Fruit fly (Drosophila melanogaster) whole organism, embryonic: Measurements from ENCODE around the gene CG10232.

Source experiments
- Bdp1 ChIP-seq: fragments of 200-800 bp; sonication (Bioruptor generic); optimal IDR thresholded peaks from 3 replicates; lab custom pipeline; 2016; ENCODE audit warnings: missing biosample characterization, missing genetic modification characterization
- lola ChIP-seq, 3 experiments: fragments of >200 bp in 2 of 3; fragments of 200-800 bp in 1 of 3; sonication (Bioruptor generic) in 1 of 3; optimal IDR thresholded peaks; 2 replicates each; lab custom pipeline; 2017 to 2019; ENCODE audit warnings: missing biosample characterization in 3 of 3, missing genetic modification characterization in 3 of 3, mild to moderate bottlenecking in 1 of 3, moderate library complexity in 1 of 3
- vfl ChIP-seq: fragments of 200-800 bp; sonication (Bioruptor generic); optimal IDR thresholded peaks from 2 replicates; lab custom pipeline; 2016; ENCODE audit warnings: missing biosample characterization, missing genetic modification characterization
- yki ChIP-seq: fragments of >200 bp; optimal IDR thresholded peaks from 3 replicates; lab custom pipeline; 2018

DNA sequence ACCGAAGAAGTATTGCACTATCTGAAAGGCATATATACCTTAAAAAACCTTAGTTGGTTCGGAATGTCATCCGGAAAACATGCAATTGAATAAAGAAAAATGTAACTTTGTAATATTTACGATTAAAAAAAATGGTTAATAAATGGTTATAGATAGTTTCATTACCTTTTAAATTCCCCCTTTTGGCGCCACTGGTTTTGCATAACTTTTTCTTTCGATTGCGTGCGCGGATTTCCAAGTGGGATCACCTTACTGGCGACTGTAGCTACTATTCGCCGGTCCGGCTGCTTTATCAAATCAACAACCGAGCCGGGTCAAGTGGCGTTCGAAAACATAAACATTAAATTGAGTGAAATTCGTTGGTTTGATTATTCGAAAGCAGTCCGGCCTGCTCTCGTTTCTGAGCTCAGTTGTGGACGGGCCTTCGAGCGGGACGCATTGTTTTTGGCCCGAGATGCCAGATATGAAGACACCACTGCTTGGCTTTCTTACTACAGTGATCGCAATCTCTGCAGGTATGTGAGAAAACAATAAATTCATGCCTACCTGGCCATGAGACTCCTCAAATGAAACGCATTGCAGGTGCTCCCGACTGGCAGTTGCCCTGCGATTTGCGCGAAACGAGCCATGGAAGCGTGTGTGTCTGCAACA is 16.9 kb downstream of the CG10232 start, which contains the start of gene Gba1b:
- TF ChIP-seq yki (lab: Kevin White, UChicago) (no peak), vfl (GFP tag; lab: Kevin White, UChicago) (no peak), Bdp1 (no peak), lola (GFP tag; optimal IDR thresholded peaks at IDR 0.05; lab: Kevin White, UChicago) (no peak)
